Fruit fly (Drosophila melanogaster) whole organism, embryonic: Measurements from ENCODE around the gene TfIIA-S.

ENCODE experiments used
- Bteb2 ChIP-seq: fragments of 200-800 bp; sonication (Bioruptor generic); optimal IDR thresholded peaks from 2 replicates; lab custom pipeline; 2016; ENCODE audit warnings: missing biosample characterization, missing genetic modification characterization
- CG11695 ChIP-seq: fragments of 200-800 bp; sonication (Bioruptor generic); IDR thresholded peaks from 3 replicates; pipeline ENCODE4 v1.3.6; 2022; ENCODE audit warnings: missing biosample characterization, missing genetic modification characterization
- CG12391 ChIP-seq: fragments of 200-800 bp; sonication (Bioruptor generic); optimal IDR thresholded peaks from 3 replicates; lab custom pipeline; 2018; ENCODE audit warnings: missing biosample characterization, mild to moderate bottlenecking, missing genetic modification characterization, moderate library complexity
- CG13287 ChIP-seq: fragments of 200-800 bp; sonication (Bioruptor generic); IDR thresholded peaks from 2 replicates; pipeline ENCODE4 v1.3.6; 2022; ENCODE audit warnings: missing biosample characterization, missing genetic modification characterization; ENCODE audit not compliant: partially characterized antibody
- CG13624 ChIP-seq: fragments of 200-800 bp; sonication (Bioruptor generic); optimal IDR thresholded peaks from 2 replicates; lab custom pipeline; 2016; ENCODE audit warnings: missing biosample characterization, missing genetic modification characterization
- CG13894 ChIP-seq: fragments of 200-800 bp; sonication (Bioruptor generic); optimal IDR thresholded peaks from 3 replicates; lab custom pipeline; 2018; ENCODE audit warnings: missing biosample characterization, mild to moderate bottlenecking, missing genetic modification characterization, moderate library complexity
- CG14050 ChIP-seq: fragments of 200-800 bp; sonication (Bioruptor generic); IDR thresholded peaks from 3 replicates; pipeline ENCODE4 v1.3.6; 2022; ENCODE audit warnings: missing biosample characterization, missing genetic modification characterization
- CG1602 ChIP-seq: fragments of 200-800 bp; sonication (Bioruptor generic); optimal IDR thresholded peaks from 3 replicates; lab custom pipeline; 2016; ENCODE audit warnings: missing biosample characterization, missing genetic modification characterization
- CG17186 ChIP-seq: fragments of 200-800 bp; sonication (Bioruptor generic); optimal IDR thresholded peaks from 3 replicates; lab custom pipeline; 2017; ENCODE audit warnings: missing biosample characterization, missing genetic modification reagents, missing genetic modification characterization
- CG2120 ChIP-seq: fragments of 200-800 bp; sonication (Bioruptor generic); optimal IDR thresholded peaks from 3 replicates; lab custom pipeline; 2016; ENCODE audit warnings: missing biosample characterization, missing genetic modification characterization
- CG4282 ChIP-seq: fragments of 200-800 bp; sonication (Bioruptor generic); optimal IDR thresholded peaks from 2 replicates; lab custom pipeline; 2016; ENCODE audit warnings: missing biosample characterization, missing genetic modification characterization
- CG5953 ChIP-seq: fragments of 200-800 bp; sonication (Bioruptor generic); IDR thresholded peaks from 2 replicates; pipeline ENCODE4 v1.3.6; 2022; ENCODE audit warnings: missing biosample characterization, missing genetic modification characterization
- CG7839 ChIP-seq: fragments of 200-800 bp; sonication (Bioruptor generic); optimal IDR thresholded peaks from 3 replicates; lab custom pipeline; 2018; ENCODE audit warnings: missing biosample characterization, mild to moderate bottlenecking, missing genetic modification characterization, moderate library complexity
- CG8388 ChIP-seq: fragments of 200-800 bp; sonication (Bioruptor generic); optimal IDR thresholded peaks from 2 replicates; lab custom pipeline; 2019; ENCODE audit warnings: missing biosample characterization, mild to moderate bottlenecking, missing genetic modification characterization, moderate library complexity
- CG9932 ChIP-seq: fragments of 200-800 bp; sonication (Bioruptor generic); IDR thresholded peaks from 2 replicates; pipeline ENCODE4 v1.3.6; 2022; ENCODE audit warnings: missing biosample characterization, missing genetic modification characterization
- Hmx ChIP-seq: fragments of 200-800 bp; sonication (Bioruptor generic); optimal IDR thresholded peaks from 2 replicates; lab custom pipeline; 2016; ENCODE audit warnings: missing biosample characterization, missing genetic modification characterization
- Hr39 ChIP-seq: fragments of >200 bp; optimal IDR thresholded peaks from 2 replicates; lab custom pipeline; 2017
- MESR4 ChIP-seq: fragments of 200-800 bp; sonication (Bioruptor generic); optimal IDR thresholded peaks from 2 replicates; lab custom pipeline; 2018; ENCODE audit warnings: missing biosample characterization, mild to moderate bottlenecking, missing genetic modification characterization, moderate library complexity
- Med ChIP-seq: fragments of 200-800 bp; sonication (Bioruptor generic); peaks from one replicate; lab custom pipeline; 2016; ENCODE audit warnings: missing biosample characterization, missing genetic modification characterization, mild to moderate bottlenecking, inconsistent platforms, moderate library complexity
- NC2β ChIP-seq: fragments of 200-800 bp; sonication (Bioruptor generic); optimal IDR thresholded peaks from 2 replicates; lab custom pipeline; 2016; ENCODE audit warnings: missing biosample characterization, missing genetic modification characterization
- Neu2 ChIP-seq: fragments of 200-800 bp; sonication (Bioruptor generic); optimal IDR thresholded peaks from 3 replicates; lab custom pipeline; 2016; ENCODE audit warnings: missing biosample characterization, missing genetic modification characterization, borderline replicate concordance
- Opbp ChIP-seq: fragments of 200-800 bp; sonication (Bioruptor generic); IDR thresholded peaks from 3 replicates; pipeline ENCODE4 v1.3.6; 2022; ENCODE audit warnings: missing biosample characterization, missing genetic modification characterization; ENCODE audit not compliant: partially characterized antibody
- Trl ChIP-seq, 3 experiments: fragments of >200 bp in 2 of 3; fragments of 200-800 bp in 1 of 3; sonication (Bioruptor generic) in 1 of 3; optimal IDR thresholded peaks; 2 replicates in 1 of 3; 3 replicates in 2 of 3; lab custom pipeline; 2016 to 2017; ENCODE audit warnings: missing biosample characterization in 1 of 3, missing genetic modification characterization in 1 of 3
- abd-A ChIP-seq: fragments of 200-800 bp; sonication (Bioruptor generic); optimal IDR thresholded peaks from 3 replicates; lab custom pipeline; 2019; ENCODE audit warnings: missing biosample characterization, mild to moderate bottlenecking, missing genetic modification characterization, moderate library complexity
- bigmax ChIP-seq: fragments of 200-800 bp; sonication (Bioruptor generic); optimal IDR thresholded peaks from 2 replicates; lab custom pipeline; 2018; ENCODE audit warnings: missing biosample characterization, mild to moderate bottlenecking, missing genetic modification characterization
- chinmo ChIP-seq: fragments of 200-800 bp; sonication (Bioruptor generic); IDR thresholded peaks from 4 replicates; pipeline ENCODE4 v1.3.6; 2022; ENCODE audit warnings: missing biosample characterization, missing genetic modification characterization; ENCODE audit not compliant: partially characterized antibody
- cwo ChIP-seq: fragments of 200-800 bp; sonication (Bioruptor generic); optimal IDR thresholded peaks from 3 replicates; lab custom pipeline; 2017; ENCODE audit warnings: missing biosample characterization, missing genetic modification characterization, mild to moderate bottlenecking, moderate library complexity, missing genetic modification reagents
- dmrt99B ChIP-seq: fragments of 200-800 bp; sonication (Bioruptor generic); optimal IDR thresholded peaks from 2 replicates; lab custom pipeline; 2018; ENCODE audit warnings: missing biosample characterization, mild to moderate bottlenecking, missing genetic modification characterization, moderate library complexity
- emc ChIP-seq: fragments of 200-800 bp; sonication (Bioruptor generic); optimal IDR thresholded peaks from 2 replicates; lab custom pipeline; 2016; ENCODE audit warnings: missing biosample characterization, missing genetic modification characterization
- en ChIP-seq: fragments of 200-800 bp; sonication (Bioruptor generic); optimal IDR thresholded peaks from 2 replicates; lab custom pipeline; 2016; ENCODE audit warnings: missing biosample characterization, missing genetic modification characterization
- fd102C ChIP-seq: fragments of 200-800 bp; sonication (Bioruptor generic); optimal IDR thresholded peaks from 2 replicates; lab custom pipeline; 2018; ENCODE audit warnings: missing biosample characterization, mild to moderate bottlenecking, missing genetic modification characterization, moderate library complexity
- hb ChIP-seq: fragments of 200-800 bp; sonication (Bioruptor generic); IDR thresholded peaks from 3 replicates; pipeline ENCODE4 v1.3.6; 2022; ENCODE audit warnings: missing biosample characterization, missing genetic modification characterization; ENCODE audit not compliant: partially characterized antibody
- pb ChIP-seq: fragments of 200-800 bp; sonication (Bioruptor generic); optimal IDR thresholded peaks from 3 replicates; lab custom pipeline; 2016; ENCODE audit warnings: missing biosample characterization, missing genetic modification characterization
- pros ChIP-seq: fragments of 200-800 bp; sonication (Bioruptor generic); optimal IDR thresholded peaks from 3 replicates; lab custom pipeline; 2019; ENCODE audit warnings: missing biosample characterization, mild to moderate bottlenecking, missing genetic modification characterization, moderate library complexity
- ranshi ChIP-seq: fragments of 200-800 bp; sonication (Bioruptor generic); IDR thresholded peaks from 2 replicates; pipeline ENCODE4 v1.3.6; 2022; ENCODE audit warnings: missing biosample characterization, missing genetic modification characterization
- sd ChIP-seq: fragments of 200-800 bp; sonication (Bioruptor generic); optimal IDR thresholded peaks from 3 replicates; lab custom pipeline; 2018; ENCODE audit warnings: missing biosample characterization, mild to moderate bottlenecking, missing genetic modification characterization, moderate library complexity
- sens-2 ChIP-seq: fragments of 200-800 bp; sonication (Bioruptor generic); IDR thresholded peaks from 2 replicates; pipeline ENCODE4 v1.3.6; 2022; ENCODE audit warnings: missing biosample characterization, missing genetic modification characterization
- shn ChIP-seq: fragments of 200-800 bp; sonication (Bioruptor generic); optimal IDR thresholded peaks from 3 replicates; lab custom pipeline; 2016; ENCODE audit warnings: missing biosample characterization, missing genetic modification characterization
- so ChIP-seq: fragments of 200-800 bp; sonication (Bioruptor generic); IDR thresholded peaks from 3 replicates; pipeline ENCODE4 v1.3.6; 2022; ENCODE audit warnings: missing biosample characterization, missing genetic modification characterization
- sqz ChIP-seq: fragments of 200-800 bp; sonication (Bioruptor generic); optimal IDR thresholded peaks from 3 replicates; lab custom pipeline; 2018; ENCODE audit warnings: missing biosample characterization, mild to moderate bottlenecking, missing genetic modification characterization
- tgo ChIP-seq: fragments of 200-800 bp; sonication (Bioruptor generic); IDR thresholded peaks from 3 replicates; pipeline ENCODE4 v1.3.6; 2022; ENCODE audit warnings: missing biosample characterization, missing genetic modification characterization
- tin ChIP-seq: fragments of 200-800 bp; sonication (Bioruptor generic); optimal IDR thresholded peaks from 3 replicates; lab custom pipeline; 2016; ENCODE audit warnings: missing biosample characterization, missing genetic modification characterization
- vvl ChIP-seq: fragments of 200-800 bp; sonication (Bioruptor generic); IDR thresholded peaks from 2 replicates; pipeline ENCODE4 v1.3.6; 2022; ENCODE audit warnings: missing biosample characterization, missing genetic modification characterization

TfIIA-S gene

DNA sequence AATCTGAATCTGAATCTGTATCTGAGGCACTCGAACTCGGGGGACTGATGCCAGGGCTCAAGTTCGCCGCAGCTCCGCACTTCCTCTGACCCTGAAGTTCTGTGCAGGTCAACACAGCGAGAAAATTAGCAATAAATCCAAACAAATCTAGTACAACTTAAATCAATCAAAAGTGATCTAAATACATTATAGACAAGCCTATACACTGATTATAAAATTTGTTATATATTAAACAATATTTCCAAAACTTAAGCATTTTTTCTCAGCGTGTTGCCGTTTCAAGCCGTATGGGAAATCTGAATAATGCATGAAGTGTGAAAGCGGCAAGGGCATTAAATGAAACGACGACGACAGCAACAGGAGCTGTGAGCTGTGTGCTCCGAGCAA lies 24.2 kb upstream of the TfIIA-S start (continued):
- TF ChIP-seq CG17186 (GFP tag; lab: Kevin White, UChicago), result no peak
- TF ChIP-seq ranshi (GFP tag; lab: Robert Waterston, UW), result peak; percentile 38; the same call in 1 of the 2 replicates
- TF ChIP-seq Bteb2 (GFP tag; lab: Kevin White, UChicago), result no peak
- TF ChIP-seq tgo (GFP tag; lab: Robert Waterston, UW), result no peak
- TF ChIP-seq tin (GFP tag; lab: Kevin White, UChicago), result no peak
- TF ChIP-seq CG8388 (GFP tag; lab: Kevin White, UChicago), result peak; percentile 4
- TF ChIP-seq sens-2 (GFP tag; lab: Robert Waterston, UW), result no peak
- TF ChIP-seq CG9932 (GFP tag; lab: Robert Waterston, UW), result peak; percentile 57
- peak; percentile 38 for TF ChIP-seq dmrt99B (tag; lab: Kevin White, UChicago)
- TF ChIP-seq bigmax (GFP tag; lab: Kevin White, UChicago), result no peak
- no peak for TF ChIP-seq CG14050 (GFP tag; lab: Robert Waterston, UW)
- TF ChIP-seq MESR4 (GFP tag; lab: Kevin White, UChicago), result no peak
- TF ChIP-seq so (GFP tag; lab: Robert Waterston, UW), result peak; percentile 60; the same call in 1 of the 3 replicates
- TF ChIP-seq CG5953 (GFP tag; lab: Robert Waterston, UW), result no peak
- TF ChIP-seq emc (GFP tag; lab: Kevin White, UChicago), result no peak
- TF ChIP-seq Trl (optimal IDR thresholded peaks at IDR 0.05; lab: Kevin White, UChicago), result no peak
- peak; percentile 7 for TF ChIP-seq Trl (GFP tag; optimal IDR thresholded peaks at IDR 0.05; lab: Kevin White, UChicago)
- TF ChIP-seq Hr39 (lab: Kevin White, UChicago), result no peak
- no peak for TF ChIP-seq shn (GFP tag; lab: Kevin White, UChicago)
- TF ChIP-seq CG2120 (GFP tag; lab: Kevin White, UChicago), result peak; percentile 50
- TF ChIP-seq CG1602 (GFP tag; lab: Kevin White, UChicago), result no peak
- peak; percentile 31 for TF ChIP-seq CG12391
- TF ChIP-seq fd102C (GFP tag; lab: Kevin White, UChicago), result no peak
- TF ChIP-seq CG7839 (tag; lab: Kevin White, UChicago), result peak; percentile 49
- no peak for TF ChIP-seq NC2β (GFP tag; lab: Kevin White, UChicago)
- TF ChIP-seq Hmx (GFP tag; lab: Kevin White, UChicago), result no peak
- TF ChIP-seq Neu2 (GFP tag; lab: Kevin White, UChicago), result no peak

DNA sequence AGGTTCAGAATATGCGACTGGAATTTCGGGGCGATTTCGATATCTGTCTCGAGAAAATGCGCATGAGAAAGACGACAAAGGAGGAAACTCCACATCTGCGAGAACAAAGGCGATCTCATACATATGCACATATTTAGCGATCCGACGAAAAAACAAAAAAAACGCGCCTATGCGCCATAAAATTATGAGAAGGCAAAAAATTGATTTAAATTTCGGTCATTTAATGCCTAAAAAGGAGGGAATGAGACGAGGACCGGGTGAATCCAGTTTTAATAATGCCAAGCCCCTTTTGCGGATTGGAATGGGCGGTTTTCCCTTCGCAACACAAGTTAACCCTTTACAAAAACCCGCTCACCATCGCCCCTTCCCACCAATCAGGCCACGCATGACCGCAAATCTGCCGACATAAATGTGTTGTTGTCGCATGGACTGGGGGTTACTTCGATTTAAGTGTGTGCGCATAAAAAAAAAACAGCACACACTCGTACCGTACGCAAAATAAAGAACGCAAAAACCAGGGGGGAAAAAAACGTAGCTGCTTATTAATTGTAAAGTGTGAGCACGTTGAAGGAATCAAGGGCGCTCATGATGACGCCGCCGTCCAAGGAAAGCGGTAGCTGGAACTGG lies 23.7 kb upstream of the TfIIA-S start:
- TF ChIP-seq Opbp (no peak), CG13287 (GFP tag; lab: Robert Waterston, UW) (0 out of 2 replicates have a peak, but pooled peaks have one; percentile 8), Med (GFP tag; lab: Kevin White, UChicago) (peak; percentile 44), CG4282 (GFP tag; lab: Kevin White, UChicago) (no peak), cwo (GFP tag; lab: Kevin White, UChicago) (peak; percentile 56), hb (no peak), vvl (GFP tag; lab: Robert Waterston, UW) (peak; percentile 67; the same call in 1 of the 2 replicates), chinmo (GFP tag; lab: Robert Waterston, UW) (peak; percentile 88; the same call in 2 of the 4 replicates), CG11695 (GFP tag; lab: Robert Waterston, UW) (0 out of 3 replicates have a peak, but pooled peaks have one; percentile 14), abd-A (peak; percentile 76), CG13894 (peak; percentile 25), CG13624 (GFP tag; lab: Kevin White, UChicago) (peak; percentile 15), bigmax (GFP tag; lab: Kevin White, UChicago) (no peak), pb (GFP tag; lab: Kevin White, UChicago) (no peak), sd (tag; lab: Kevin White, UChicago) (peak; percentile 88), en (no peak), pros (GFP tag; lab: Kevin White, UChicago) (peak; percentile 18), sqz (GFP tag; lab: Kevin White, UChicago) (peak; percentile 65)
